Worm (Caenorhabditis elegans) whole organism, young adult: ENCODE measurements around the gene Y49F6B.2.

ENCODE experiments used
- B0019.2 ChIP-seq: fragments of 200-800 bp; sonication (Bioruptor generic); conservative IDR thresholded peaks from 2 replicates; pipeline ENCODE4 v1.3.6; 2022; ENCODE audit warnings: missing genetic modification reagents, missing genetic modification characterization, missing compliant biosample characterization
- B0035.1 ChIP-seq: sonication (generic microtip); optimal IDR thresholded peaks from 2 replicates; lab custom pipeline; 2016; ENCODE audit warnings: missing genetic modification characterization, mild to moderate bottlenecking, missing compliant biosample characterization, missing genotype, missing genetic modification reagents
- C06A6.2 ChIP-seq: fragments of 200-800 bp; sonication (Bioruptor generic); conservative IDR thresholded peaks from 2 replicates; pipeline ENCODE4 v1.3.6; 2022; ENCODE audit warnings: missing genetic modification characterization, missing compliant biosample characterization
- F33H1.4 ChIP-seq: fragments of 200-800 bp; sonication (Bioruptor generic); IDR thresholded peaks from 2 replicates; pipeline ENCODE4 v1.3.6; 2022; ENCODE audit warnings: missing genetic modification reagents, missing genetic modification characterization, missing compliant biosample characterization
- F52B5.7 ChIP-seq: sonication (generic microtip); optimal IDR thresholded peaks from 2 replicates; lab custom pipeline; 2016; ENCODE audit warnings: mild to moderate bottlenecking, missing genetic modification characterization, missing compliant biosample characterization
- F55B11.4 ChIP-seq: sonication (generic microtip); optimal IDR thresholded peaks from 2 replicates; lab custom pipeline; 2016; ENCODE audit warnings: missing compliant biosample characterization, missing genetic modification characterization, borderline replicate concordance; ENCODE audit not compliant: insufficient read depth
- K12H6.12 ChIP-seq: fragments of 200-800 bp; sonication (Bioruptor generic); optimal IDR thresholded peaks from 2 replicates; lab custom pipeline; 2018; ENCODE audit warnings: mild to moderate bottlenecking, missing genetic modification characterization, missing compliant biosample characterization
- T07F8.4 ChIP-seq: sonication (generic microtip); optimal IDR thresholded peaks from 2 replicates; lab custom pipeline; 2016; ENCODE audit warnings: mild to moderate bottlenecking, missing genetic modification characterization, moderate library complexity, missing compliant biosample characterization
- Y95B8A.8 ChIP-seq: fragments of 200-800 bp; sonication (Bioruptor generic); IDR thresholded peaks from 2 replicates; pipeline ENCODE4 v1.3.6; 2022; ENCODE audit warnings: missing genetic modification reagents, missing genetic modification characterization, missing compliant biosample characterization
- akir-1 ChIP-seq: fragments of 200-800 bp; sonication (Bioruptor generic); optimal IDR thresholded peaks from 2 replicates; lab custom pipeline; 2018; ENCODE audit warnings: mild to moderate bottlenecking, missing genetic modification characterization, moderate library complexity, missing compliant biosample characterization
- atf-7 ChIP-seq: sonication (generic microtip); optimal IDR thresholded peaks from 2 replicates; lab custom pipeline; 2017; ENCODE audit warnings: mild to moderate bottlenecking, missing genetic modification characterization, missing compliant biosample characterization
- athp-1 ChIP-seq: sonication (generic microtip); optimal IDR thresholded peaks from 2 replicates; lab custom pipeline; 2017; ENCODE audit warnings: mild to moderate bottlenecking, missing genetic modification characterization, missing compliant biosample characterization
- attf-5 ChIP-seq: fragments of 200-800 bp; sonication (Bioruptor generic); optimal IDR thresholded peaks from 2 replicates; lab custom pipeline; 2018; ENCODE audit warnings: mild to moderate bottlenecking, missing genetic modification characterization, missing compliant biosample characterization
- bed-1 ChIP-seq: fragments of 200-800 bp; sonication (Bioruptor generic); IDR thresholded peaks from 2 replicates; pipeline ENCODE4 v1.3.6; 2022; ENCODE audit warnings: missing genetic modification reagents, missing genetic modification characterization, missing compliant biosample characterization
- ceh-100 ChIP-seq: fragments of 200-800 bp; sonication (Bioruptor generic); IDR thresholded peaks from 2 replicates; pipeline ENCODE4 v1.3.6; 2022; ENCODE audit warnings: missing genetic modification reagents, missing genetic modification characterization, missing compliant biosample characterization
- ceh-27 ChIP-seq: fragments of 200-800 bp; sonication (Bioruptor generic); optimal IDR thresholded peaks from 2 replicates; lab custom pipeline; 2018; ENCODE audit warnings: mild to moderate bottlenecking, missing genetic modification characterization, moderate library complexity, missing compliant biosample characterization
- ceh-40 ChIP-seq: fragments of 200-800 bp; sonication (Bioruptor generic); IDR thresholded peaks from 2 replicates; pipeline ENCODE4 v1.3.6; 2022; ENCODE audit warnings: missing genetic modification characterization, missing compliant biosample characterization
- ceh-79 ChIP-seq: sonication (generic microtip); optimal IDR thresholded peaks from 2 replicates; lab custom pipeline; 2017; ENCODE audit warnings: mild to moderate bottlenecking, missing genetic modification characterization, missing compliant biosample characterization
- ceh-91 ChIP-seq: fragments of 200-800 bp; sonication (Bioruptor generic); IDR thresholded peaks from 2 replicates; pipeline ENCODE4 v1.3.6; 2022; ENCODE audit warnings: missing genetic modification reagents, missing genetic modification characterization, missing compliant biosample characterization
- chd-7 ChIP-seq: sonication (generic microtip); optimal IDR thresholded peaks from 2 replicates; lab custom pipeline; 2016; ENCODE audit warnings: mild to moderate bottlenecking, missing genetic modification characterization, moderate library complexity, missing compliant biosample characterization
- die-1 ChIP-seq: sonication (generic microtip); optimal IDR thresholded peaks from 2 replicates; lab custom pipeline; 2016; ENCODE audit warnings: missing genotype, mild to moderate bottlenecking, missing genetic modification characterization, missing compliant biosample characterization
- egl-18 ChIP-seq: fragments of 200-800 bp; sonication (Bioruptor generic); IDR thresholded peaks from 2 replicates; pipeline ENCODE4 v1.3.6; 2022; ENCODE audit warnings: missing genetic modification reagents, missing genetic modification characterization, missing compliant biosample characterization
- egl-44 ChIP-seq: fragments of 200-800 bp; sonication (Bioruptor generic); IDR thresholded peaks from 2 replicates; pipeline ENCODE4 v1.3.6; 2022; ENCODE audit warnings: missing genetic modification reagents, missing genetic modification characterization, missing compliant biosample characterization
- egrh-3 ChIP-seq: fragments of 200-800 bp; sonication (Bioruptor generic); IDR thresholded peaks from 2 replicates; pipeline ENCODE4 v1.3.6; 2022; ENCODE audit warnings: missing genetic modification reagents, missing genetic modification characterization, missing compliant biosample characterization
- ets-4 ChIP-seq: fragments of 200-800 bp; sonication (Bioruptor generic); optimal IDR thresholded peaks from 2 replicates; lab custom pipeline; 2018; ENCODE audit warnings: mild to moderate bottlenecking, missing genetic modification characterization, missing compliant biosample characterization
- him-1 ChIP-seq: sonication (generic microtip); optimal IDR thresholded peaks from 2 replicates; lab custom pipeline; 2016; ENCODE audit warnings: missing genotype, missing genetic modification reagents, missing genetic modification characterization, missing compliant biosample characterization
- hlh-12 ChIP-seq: sonication (generic microtip); optimal IDR thresholded peaks from 2 replicates; lab custom pipeline; 2016; ENCODE audit warnings: missing genetic modification characterization, missing compliant biosample characterization
- hmg-1.2 ChIP-seq: fragments of 200-800 bp; sonication (Bioruptor generic); IDR thresholded peaks from 2 replicates; pipeline ENCODE4 v1.3.6; 2022; ENCODE audit warnings: missing genetic modification reagents, missing genetic modification characterization, missing compliant biosample characterization
- hmg-20 ChIP-seq: fragments of 200-800 bp; sonication (Bioruptor generic); IDR thresholded peaks from 2 replicates; pipeline ENCODE4 v1.3.6; 2022; ENCODE audit warnings: missing genetic modification reagents, missing genetic modification characterization, missing compliant biosample characterization
- hsf-1 ChIP-seq: fragments of 200-800 bp; sonication (Bioruptor generic); IDR thresholded peaks from 2 replicates; pipeline ENCODE4 v1.3.6; 2022; ENCODE audit warnings: missing genetic modification reagents, missing genetic modification characterization, missing compliant biosample characterization
- lin-54 ChIP-seq: fragments of 200-800 bp; sonication (Bioruptor generic); optimal IDR thresholded peaks from 2 replicates; lab custom pipeline; 2018; ENCODE audit warnings: mild to moderate bottlenecking, missing genetic modification characterization, missing compliant biosample characterization
- lir-1 ChIP-seq: fragments of 200-800 bp; sonication (Bioruptor generic); conservative IDR thresholded peaks from 2 replicates; pipeline ENCODE4 v1.3.6; 2022; ENCODE audit warnings: missing genetic modification reagents, missing genetic modification characterization, missing compliant biosample characterization
- madf-6 ChIP-seq: fragments of 200-800 bp; sonication (Bioruptor generic); IDR thresholded peaks from 2 replicates; pipeline ENCODE4 v1.3.6; 2022; ENCODE audit warnings: missing genetic modification reagents, missing genetic modification characterization, missing compliant biosample characterization
- mes-4 ChIP-seq: sonication (generic microtip); optimal IDR thresholded peaks from 2 replicates; lab custom pipeline; 2016; ENCODE audit warnings: missing genotype, missing genetic modification characterization, missing compliant biosample characterization
- nhr-179 ChIP-seq: sonication (generic microtip); optimal IDR thresholded peaks from 2 replicates; lab custom pipeline; 2016; ENCODE audit warnings: mild to moderate bottlenecking, missing genetic modification characterization, missing compliant biosample characterization
- nhr-27 ChIP-seq: fragments of 200-800 bp; sonication (Bioruptor generic); optimal IDR thresholded peaks from 2 replicates; lab custom pipeline; 2018; ENCODE audit warnings: mild to moderate bottlenecking, missing genetic modification characterization, moderate library complexity, missing compliant biosample characterization
- nhr-80 ChIP-seq: sonication (generic microtip); optimal IDR thresholded peaks from 2 replicates; lab custom pipeline; 2016; ENCODE audit warnings: missing genetic modification characterization, missing compliant biosample characterization
- pha-4 ChIP-seq: fragments of 150-350 bp; sonication (generic microtip); optimal IDR thresholded peaks from 2 replicates; lab custom pipeline; 2014; ENCODE audit warnings: missing biosample characterization, missing genetic modification reagents, missing genetic modification characterization
- sea-2 ChIP-seq: fragments of 200-800 bp; sonication (Bioruptor generic); IDR thresholded peaks from 2 replicates; pipeline ENCODE4 v1.3.6; 2022; ENCODE audit warnings: missing genetic modification characterization, missing compliant biosample characterization
- snpc-1.3 ChIP-seq: sonication (generic microtip); optimal IDR thresholded peaks from 2 replicates; lab custom pipeline; 2017; ENCODE audit warnings: missing genetic modification characterization, mild to moderate bottlenecking, missing compliant biosample characterization, antibody characterized with exemption, moderate library complexity, missing genotype, missing genetic modification reagents; ENCODE audit not compliant: insufficient read depth
- tlf-1 ChIP-seq: fragments of 200-800 bp; sonication (Bioruptor generic); optimal IDR thresholded peaks from 2 replicates; lab custom pipeline; 2018; ENCODE audit warnings: mild to moderate bottlenecking, missing genetic modification characterization, missing compliant biosample characterization
- unc-130 ChIP-seq: sonication (generic microtip); optimal IDR thresholded peaks from 2 replicates; lab custom pipeline; 2016; ENCODE audit warnings: missing genetic modification reagents, missing genetic modification characterization, missing compliant biosample characterization
- zfh-2 ChIP-seq: fragments of 200-800 bp; sonication (Bioruptor generic); conservative IDR thresholded peaks from 2 replicates; pipeline ENCODE4 v1.3.6; 2022; ENCODE audit warnings: missing genetic modification reagents, missing genetic modification characterization, missing compliant biosample characterization
- ztf-18 ChIP-seq: sonication (generic microtip); optimal IDR thresholded peaks from 2 replicates; lab custom pipeline; 2016; ENCODE audit warnings: missing genotype, mild to moderate bottlenecking, missing genetic modification characterization, missing compliant biosample characterization
- ztf-28 ChIP-seq: fragments of 200-800 bp; sonication (Bioruptor generic); IDR thresholded peaks from 2 replicates; pipeline ENCODE4 v1.3.6; 2022; ENCODE audit warnings: missing genetic modification reagents, missing genetic modification characterization, missing compliant biosample characterization
- ztf-3 ChIP-seq: fragments of 200-800 bp; sonication (Bioruptor generic); optimal IDR thresholded peaks from 2 replicates; lab custom pipeline; 2018; ENCODE audit warnings: mild to moderate bottlenecking, missing genetic modification characterization, missing compliant biosample characterization
- ztf-6 ChIP-seq: fragments of 200-800 bp; sonication (Bioruptor generic); IDR thresholded peaks from 2 replicates; pipeline ENCODE4 v1.3.6; 2022; ENCODE audit warnings: missing genetic modification reagents, missing genetic modification characterization, missing compliant biosample characterization

Gene Y49F6B.2

ce11 chrII:3477171-3477570, 25.6 kb upstream of the Y49F6B.2 start, which contains the start of gene fbxb-104:
Gene fbxb-104 (minus strand): TSS chrII:3477271.
- TF ChIP-seq T07F8.4 (tag; lab: Kevin White, UChicago) (no peak), zfh-2 (GFP tag; lab: Robert Waterston, UW) (no peak), B0035.1 (tag; lab: Kevin White, UChicago) (no peak), ztf-28 (no peak), attf-5 (GFP tag; lab: Kevin White, UChicago) (no peak), him-1 (tag; lab: Kevin White, UChicago) (no peak), F52B5.7 (tag; lab: Kevin White, UChicago) (no peak), ztf-6 (GFP tag; lab: Robert Waterston, UW) (no peak), ceh-91 (GFP tag; lab: Robert Waterston, UW) (no peak), nhr-179 (tag; lab: Kevin White, UChicago) (no peak), akir-1 (GFP tag; lab: Kevin White, UChicago) (no peak), ets-4 (no peak)

- TF ChIP-seq sea-2 (GFP tag; lab: Robert Waterston, UW) (no peak), ceh-27 (no peak), Y95B8A.8 (no peak), atf-7 (no peak), hmg-20 (GFP tag; lab: Robert Waterston, UW) (no peak), nhr-27 (tag; lab: Kevin White, UChicago) (no peak), tlf-1 (GFP tag; lab: Kevin White, UChicago) (no peak), athp-1 (no peak), unc-130 (no peak), chd-7 (tag; lab: Kevin White, UChicago) (no peak), madf-6 (GFP tag; lab: Robert Waterston, UW) (no peak), ztf-3 (no peak), mes-4 (tag; lab: Kevin White, UChicago) (no peak)
Measured at ce11 chrII:3481584-3481983, 21.2 kb upstream of the Y49F6B.2 start, which contains the start of gene Y49F6B.8. Gene Y49F6B.8 (minus strand): TSS chrII:3481684.

ce11 chrII:3482231-3482630, 20.5 kb upstream of the Y49F6B.2 start, which contains the start of gene smu-2:
Gene smu-2 (plus strand): TSS chrII:3482408.
- no peak for TF ChIP-seq F52B5.7 (tag; lab: Kevin White, UChicago)
- no peak for TF ChIP-seq F55B11.4 (tag; lab: Kevin White, UChicago)
- TF ChIP-seq egl-18 (GFP tag; lab: Robert Waterston, UW), result no peak
- TF ChIP-seq ceh-100 (GFP tag; lab: Robert Waterston, UW), result no peak
- TF ChIP-seq ceh-91 (GFP tag; lab: Robert Waterston, UW), result no peak
- no peak for TF ChIP-seq lir-1 (GFP tag; lab: Robert Waterston, UW)
- TF ChIP-seq egl-44 (GFP tag; lab: Robert Waterston, UW), result no peak
- no peak for TF ChIP-seq T07F8.4 (tag; lab: Kevin White, UChicago)
- TF ChIP-seq egrh-3 (GFP tag; lab: Robert Waterston, UW), result no peak
- TF ChIP-seq attf-5 (GFP tag; lab: Kevin White, UChicago), result peak; percentile 80
- TF ChIP-seq hlh-12 (tag; lab: Kevin White, UChicago), result no peak
- no peak for TF ChIP-seq snpc-1.3 (tag; lab: Kevin White, UChicago)
- no peak for TF ChIP-seq ceh-40 (GFP tag; lab: Robert Waterston, UW)
- TF ChIP-seq lin-54 (GFP tag; lab: Kevin White, UChicago), result no peak
- TF ChIP-seq die-1 (tag; lab: Kevin White, UChicago), result no peak
- no peak for TF ChIP-seq C06A6.2 (GFP tag; lab: Robert Waterston, UW)
- no peak for TF ChIP-seq hsf-1
- no peak for TF ChIP-seq bed-1 (GFP tag; lab: Robert Waterston, UW)
- peak; percentile 13 for TF ChIP-seq ztf-18 (tag; lab: Kevin White, UChicago)
- TF ChIP-seq unc-130, result no peak
- TF ChIP-seq F33H1.4 (GFP tag; lab: Robert Waterston, UW), result no peak; the same call in none of the 2 replicates
- TF ChIP-seq hmg-1.2, result peak; percentile 49; the same call in 1 of the 2 replicates
- TF ChIP-seq nhr-27 (tag; lab: Kevin White, UChicago), result no peak
- TF ChIP-seq K12H6.12, result peak; percentile 35
- TF ChIP-seq ceh-79 (tag; lab: Kevin White, UChicago), result no peak
- no peak for TF ChIP-seq nhr-80
- TF ChIP-seq B0019.2 (GFP tag; lab: Robert Waterston, UW), result no peak
- no peak for TF ChIP-seq pha-4 (tag; lab: Kevin White, UChicago)
